Fruit fly (Drosophila melanogaster) whole organism, embryonic: ENCODE data around the gene Pxn.
A peak's percentile ranks its signal among the peaks of the same experiment; 100 is the strongest.

ENCODE experiments used
- Awh ChIP-seq: fragments of 200-800 bp; sonication (Bioruptor generic); IDR thresholded peaks from 2 replicates; pipeline ENCODE4, ENCODE4 v1.3.6; 2022; ENCODE audit warnings: missing biosample characterization, missing genetic modification characterization
- BtbVII ChIP-seq: fragments of 200-800 bp; sonication (Bioruptor generic); optimal IDR thresholded peaks from 3 replicates; lab custom pipeline; 2017; ENCODE audit warnings: missing biosample characterization, mild to moderate bottlenecking, missing genetic modification characterization
- C15 ChIP-seq: fragments of 200-800 bp; sonication (Bioruptor generic); IDR thresholded peaks from 3 replicates; pipeline ENCODE4 v1.3.6; 2022; ENCODE audit warnings: missing biosample characterization, missing genetic modification characterization
- CG10267 ChIP-seq: fragments of 200-800 bp; sonication (Bioruptor generic); optimal IDR thresholded peaks from 2 replicates; lab custom pipeline; 2018; ENCODE audit warnings: missing biosample characterization, mild to moderate bottlenecking, missing genetic modification characterization, moderate library complexity
- CG10979 ChIP-seq: fragments of 200-800 bp; sonication (Bioruptor generic); optimal IDR thresholded peaks from 2 replicates; lab custom pipeline; 2018; ENCODE audit warnings: missing biosample characterization, mild to moderate bottlenecking, missing genetic modification characterization, moderate library complexity
- CG11456 ChIP-seq: fragments of 200-800 bp; sonication (Bioruptor generic); IDR thresholded peaks from 3 replicates; pipeline ENCODE4 v1.3.6; 2022; ENCODE audit warnings: missing biosample characterization, missing genetic modification characterization
- CG12155 ChIP-seq: fragments of 200-800 bp; sonication (Bioruptor generic); optimal IDR thresholded peaks from 3 replicates; lab custom pipeline; 2016; ENCODE audit warnings: missing biosample characterization, missing genetic modification characterization
- CG14667 ChIP-seq: fragments of 200-800 bp; sonication (Bioruptor generic); IDR thresholded peaks from 2 replicates; pipeline ENCODE4 v1.3.6; 2022; ENCODE audit warnings: missing biosample characterization, missing genetic modification characterization
- CG15479 ChIP-seq: fragments of 200-800 bp; sonication (Bioruptor generic); optimal IDR thresholded peaks from 3 replicates; lab custom pipeline; 2019; ENCODE audit warnings: missing biosample characterization, mild to moderate bottlenecking, missing genetic modification characterization, moderate library complexity
- CG16813 ChIP-seq: fragments of 200-800 bp; sonication (Bioruptor generic); IDR thresholded peaks from 3 replicates; pipeline ENCODE4 v1.3.6; 2022; ENCODE audit warnings: missing biosample characterization, missing genetic modification characterization; ENCODE audit not compliant: partially characterized antibody
- CG17328 ChIP-seq: fragments of 200-800 bp; sonication (Bioruptor generic); IDR thresholded peaks from 2 replicates; pipeline ENCODE4 v1.3.6; 2022; ENCODE audit warnings: missing biosample characterization, missing genetic modification characterization
- CG2712 ChIP-seq: fragments of 200-800 bp; optimal IDR thresholded peaks from 3 replicates; lab custom pipeline; 2019; ENCODE audit warnings: missing biosample characterization, mild to moderate bottlenecking, missing genetic modification characterization, moderate library complexity
- CG31441 ChIP-seq: fragments of 200-800 bp; sonication (Bioruptor generic); IDR thresholded peaks from 2 replicates; pipeline ENCODE4 v1.3.6; 2022; ENCODE audit warnings: missing biosample characterization, missing genetic modification characterization
- CG4360 ChIP-seq: fragments of 200-800 bp; sonication (Bioruptor generic); IDR thresholded peaks from 2 replicates; pipeline ENCODE4 v1.3.6; 2022; ENCODE audit warnings: missing biosample characterization, missing genetic modification characterization
- CG4820 ChIP-seq: fragments of 200-800 bp; sonication (Bioruptor generic); optimal IDR thresholded peaks from 3 replicates; lab custom pipeline; 2016; ENCODE audit warnings: missing biosample characterization, missing genetic modification characterization
- CG6654 ChIP-seq: fragments of 200-800 bp; sonication (Bioruptor generic); optimal IDR thresholded peaks from 2 replicates; lab custom pipeline; 2017; ENCODE audit warnings: missing biosample characterization, mild to moderate bottlenecking, missing genetic modification characterization
- CG6813 ChIP-seq: fragments of 200-800 bp; sonication (Bioruptor generic); optimal IDR thresholded peaks from 2 replicates; lab custom pipeline; 2017; ENCODE audit warnings: missing biosample characterization, missing genetic modification characterization, mild to moderate bottlenecking, moderate library complexity, missing genetic modification reagents
- CG7928 ChIP-seq: fragments of 200-800 bp; sonication (Bioruptor generic); optimal IDR thresholded peaks from 2 replicates; lab custom pipeline; 2017; ENCODE audit warnings: missing biosample characterization, mild to moderate bottlenecking, missing genetic modification characterization
- CG8290 ChIP-seq, 3 experiments: fragments of 200-800 bp; sonication (Bioruptor generic); optimal IDR thresholded peaks; 2 replicates each; lab custom pipeline; 2016 to 2019; ENCODE audit warnings: missing biosample characterization in 3 of 3, missing genetic modification characterization in 3 of 3, mild to moderate bottlenecking in 2 of 3, moderate library complexity in 1 of 3
- CG9609 ChIP-seq: fragments of 200-800 bp; sonication (Bioruptor generic); optimal IDR thresholded peaks from 3 replicates; lab custom pipeline; 2016; ENCODE audit warnings: missing biosample characterization, missing genetic modification characterization
- Camta ChIP-seq: fragments of 200-800 bp; sonication (Bioruptor generic); optimal IDR thresholded peaks from 2 replicates; lab custom pipeline; 2016; ENCODE audit warnings: missing biosample characterization, missing genetic modification characterization
- Dek ChIP-seq: fragments of 200-800 bp; sonication (Bioruptor generic); optimal IDR thresholded peaks from 3 replicates; lab custom pipeline; 2019; ENCODE audit warnings: missing biosample characterization, mild to moderate bottlenecking, missing genetic modification characterization, moderate library complexity
- ERR ChIP-seq: fragments of 200-800 bp; sonication (Bioruptor generic); optimal IDR thresholded peaks from 2 replicates; lab custom pipeline; 2016; ENCODE audit warnings: missing biosample characterization, missing genetic modification characterization
- HLH54F ChIP-seq: fragments of 200-800 bp; sonication (Bioruptor generic); optimal IDR thresholded peaks from 3 replicates; lab custom pipeline; 2016; ENCODE audit warnings: missing biosample characterization, missing genetic modification characterization
- Hey ChIP-seq: fragments of 200-800 bp; sonication (Bioruptor generic); optimal IDR thresholded peaks from 3 replicates; lab custom pipeline; 2018; ENCODE audit warnings: missing biosample characterization, mild to moderate bottlenecking, missing genetic modification characterization
- Hr78 ChIP-seq, 2 experiments: fragments of 200-800 bp in 1 of 2; fragments of >200 bp in 1 of 2; sonication (Bioruptor generic) in 1 of 2; optimal IDR thresholded peaks; 2 replicates each; lab custom pipeline; 2017 to 2019; ENCODE audit warnings: missing biosample characterization in 2 of 2, missing genetic modification characterization in 2 of 2, mild to moderate bottlenecking in 1 of 2, moderate library complexity in 1 of 2
- Meics ChIP-seq: fragments of 200-800 bp; sonication (Bioruptor generic); optimal IDR thresholded peaks from 2 replicates; lab custom pipeline; 2017; ENCODE audit warnings: missing biosample characterization, mild to moderate bottlenecking, missing genetic modification characterization
- Mes4 ChIP-seq: fragments of 200-800 bp; sonication (Bioruptor generic); optimal IDR thresholded peaks from 2 replicates; lab custom pipeline; 2016; ENCODE audit warnings: missing biosample characterization, missing genetic modification characterization
- Myb ChIP-seq: fragments of 200-800 bp; sonication (Bioruptor generic); optimal IDR thresholded peaks from 2 replicates; lab custom pipeline; 2016; ENCODE audit warnings: missing biosample characterization, missing genetic modification characterization
- NK7.1 ChIP-seq: fragments of 200-800 bp; sonication (Bioruptor generic); optimal IDR thresholded peaks from 3 replicates; lab custom pipeline; 2016; ENCODE audit warnings: missing biosample characterization, missing genetic modification characterization
- Optix ChIP-seq: fragments of 200-800 bp; sonication (Bioruptor generic); IDR thresholded peaks from 3 replicates; pipeline ENCODE4 v1.3.6; 2022; ENCODE audit warnings: missing biosample characterization, missing genetic modification characterization
- ap ChIP-seq: fragments of 200-800 bp; sonication (Bioruptor generic); IDR thresholded peaks from 2 replicates; pipeline ENCODE4 v1.3.6; 2022; ENCODE audit warnings: missing biosample characterization, missing genetic modification characterization
- bigmax ChIP-seq: fragments of 200-800 bp; sonication (Bioruptor generic); optimal IDR thresholded peaks from 2 replicates; lab custom pipeline; 2018; ENCODE audit warnings: missing biosample characterization, mild to moderate bottlenecking, missing genetic modification characterization
- cad ChIP-seq: fragments of >200 bp; optimal IDR thresholded peaks from 2 replicates; lab custom pipeline; 2017; ENCODE audit warnings: missing biosample characterization, missing genetic modification characterization
- cato ChIP-seq: fragments of 200-800 bp; sonication (Bioruptor generic); optimal IDR thresholded peaks from 2 replicates; lab custom pipeline; 2016; ENCODE audit warnings: missing biosample characterization, missing genetic modification characterization, borderline replicate concordance
- chif ChIP-seq, 2 experiments: fragments of 200-800 bp; sonication (Bioruptor generic); optimal IDR thresholded peaks; 3 replicates each; lab custom pipeline; 2016; ENCODE audit warnings: missing biosample characterization in 2 of 2, missing genetic modification characterization in 2 of 2
- chn ChIP-seq: fragments of 200-800 bp; sonication (Bioruptor generic); optimal IDR thresholded peaks from 2 replicates; lab custom pipeline; 2016; ENCODE audit warnings: missing biosample characterization, missing genetic modification characterization
- dysf ChIP-seq: fragments of 200-800 bp; sonication (Bioruptor generic); IDR thresholded peaks from 3 replicates; pipeline ENCODE4 v1.3.6; 2022; ENCODE audit warnings: missing biosample characterization, missing genetic modification characterization
- fd102C ChIP-seq: fragments of 200-800 bp; sonication (Bioruptor generic); optimal IDR thresholded peaks from 2 replicates; lab custom pipeline; 2018; ENCODE audit warnings: missing biosample characterization, mild to moderate bottlenecking, missing genetic modification characterization, moderate library complexity
- fd64A ChIP-seq: fragments of 200-800 bp; sonication (Bioruptor generic); optimal IDR thresholded peaks from 3 replicates; lab custom pipeline; 2018; ENCODE audit warnings: missing biosample characterization, mild to moderate bottlenecking, missing genetic modification characterization
- gcm2 ChIP-seq: fragments of 200-800 bp; sonication (Bioruptor generic); optimal IDR thresholded peaks from 2 replicates; lab custom pipeline; 2016; ENCODE audit warnings: missing biosample characterization, missing genetic modification characterization
- gsb ChIP-seq: fragments of 200-800 bp; sonication (Bioruptor generic); IDR thresholded peaks from 2 replicates; pipeline ENCODE4 v1.3.6; 2022; ENCODE audit warnings: missing biosample characterization, missing genetic modification characterization
- insv ChIP-seq, 2 experiments: fragments of 200-800 bp; sonication (Bioruptor generic); optimal IDR thresholded peaks; 3 replicates each; lab custom pipeline; 2016 to 2018; ENCODE audit warnings: missing biosample characterization in 2 of 2, missing genetic modification characterization in 2 of 2
- ken ChIP-seq: fragments of 200-800 bp; sonication (Bioruptor generic); IDR thresholded peaks from 3 replicates; pipeline ENCODE4 v1.3.6; 2022; ENCODE audit warnings: missing biosample characterization, missing genetic modification characterization
- otp ChIP-seq: fragments of 200-800 bp; sonication (Bioruptor generic); IDR thresholded peaks from 3 replicates; pipeline ENCODE4, ENCODE4 v1.3.6; 2022; ENCODE audit warnings: missing biosample characterization, missing genetic modification characterization
- pfk ChIP-seq: fragments of 200-800 bp; sonication (Bioruptor generic); optimal IDR thresholded peaks from 2 replicates; lab custom pipeline; 2018; ENCODE audit warnings: missing biosample characterization, mild to moderate bottlenecking, missing genetic modification characterization, moderate library complexity
- sisA ChIP-seq: fragments of 200-800 bp; sonication (Bioruptor generic); IDR thresholded peaks from 2 replicates; pipeline ENCODE4 v1.3.6; 2022; ENCODE audit warnings: missing biosample characterization, missing genetic modification characterization
- tup ChIP-seq: fragments of 200-800 bp; sonication (Bioruptor generic); optimal IDR thresholded peaks from 2 replicates; lab custom pipeline; 2016; ENCODE audit warnings: missing biosample characterization, mild to moderate bottlenecking, missing genetic modification characterization, moderate library complexity
- usp ChIP-seq: fragments of >200 bp; optimal IDR thresholded peaks from 2 replicates; lab custom pipeline; 2017; ENCODE audit warnings: missing biosample characterization, missing genetic modification characterization

Gene Pxn

dm6 chr3L:2582753-2583536 is 46.9 kb downstream of the Pxn start (continued):
- TF ChIP-seq tup (GFP tag; lab: Kevin White, UChicago) (peak; percentile 51), HLH54F (peak; percentile 34), Meics (GFP tag; lab: Kevin White, UChicago) (peak; percentile 28), bigmax (GFP tag; lab: Kevin White, UChicago) (no peak), Myb (GFP tag; lab: Kevin White, UChicago) (peak; percentile 25), cato (GFP tag; lab: Kevin White, UChicago) (peak; percentile 63), ERR (GFP tag; lab: Kevin White, UChicago) (no peak), BtbVII (peak; percentile 43), insv (GFP tag; optimal IDR thresholded peaks at IDR 0.05; lab: Kevin White, UChicago) (no peak), ap (GFP tag; lab: Robert Waterston, UW) (peak; percentile 82; the same call in 1 of the 2 replicates), ken (GFP tag; lab: Robert Waterston, UW) (peak; percentile 91), CG17328 (GFP tag; lab: Robert Waterston, UW) (peak; percentile 88), chif (GFP tag; optimal IDR thresholded peaks at IDR 0.05; lab: Kevin White, UChicago) (peak; percentile 80 to 86), cad (GFP tag; lab: Kevin White, UChicago) (no peak), CG2712 (tag; lab: Kevin White, UChicago) (peak; percentile 91), Camta (GFP tag; lab: Kevin White, UChicago) (peak; percentile 82), CG31441 (GFP tag; lab: Robert Waterston, UW) (peak; percentile 90), NK7.1 (GFP tag; lab: Kevin White, UChicago) (peak; percentile 42), sisA (GFP tag; lab: Robert Waterston, UW) (peak; percentile 92), CG10267 (tag; lab: Kevin White, UChicago) (peak; percentile 78), fd64A (GFP tag; lab: Kevin White, UChicago) (peak; percentile 86), CG4820 (GFP tag; lab: Kevin White, UChicago) (peak; percentile 82), usp (no peak), CG6813 (GFP tag; lab: Kevin White, UChicago) (peak; percentile 72), CG12155 (GFP tag; lab: Kevin White, UChicago) (peak; percentile 61), CG15479 (GFP tag; lab: Kevin White, UChicago) (no peak), gsb (no peak), Awh (peak; percentile 92), CG9609 (GFP tag; lab: Kevin White, UChicago) (peak; percentile 76), fd102C (no peak), Dek (tag; lab: Kevin White, UChicago) (peak; percentile 45), pfk (GFP tag; lab: Kevin White, UChicago) (no peak), Optix (GFP tag; lab: Robert Waterston, UW) (peak; percentile 87), chn (peak; percentile 76), Hr78 (GFP tag; optimal IDR thresholded peaks at IDR 0.05; lab: Kevin White, UChicago) (no peak), otp (GFP tag; lab: Robert Waterston, UW) (peak; percentile 88), dysf (GFP tag; lab: Robert Waterston, UW) (peak; percentile 83), CG4360 (GFP tag; lab: Robert Waterston, UW) (peak; percentile 54), CG7928 (GFP tag; lab: Kevin White, UChicago) (no peak), C15 (GFP tag; lab: Robert Waterston, UW) (peak; percentile 60; the same call in 1 of the 3 replicates), CG8290 (GFP tag; optimal IDR thresholded peaks at IDR 0.05; lab: Kevin White, UChicago) (peak; percentile 64), CG8290 (tag; optimal IDR thresholded peaks at IDR 0.05; lab: Kevin White, UChicago) (peak in 1 of 2 experiments; percentile 35), CG10979 (tag; lab: Kevin White, UChicago) (peak; percentile 88), CG6654 (GFP tag; lab: Kevin White, UChicago) (peak; percentile 65), CG16813 (GFP tag; lab: Robert Waterston, UW) (no peak), Mes4 (GFP tag; lab: Kevin White, UChicago) (peak; percentile 74), CG11456 (GFP tag; lab: Robert Waterston, UW) (peak; percentile 51; the same call in 1 of the 3 replicates), Hey (tag; lab: Kevin White, UChicago) (no peak), CG14667 (GFP tag; lab: Robert Waterston, UW) (peak; percentile 70), gcm2 (peak; percentile 65)
